Fruit fly (Drosophila melanogaster): ENCODE measurements around the gene CG7065.

DNA sequence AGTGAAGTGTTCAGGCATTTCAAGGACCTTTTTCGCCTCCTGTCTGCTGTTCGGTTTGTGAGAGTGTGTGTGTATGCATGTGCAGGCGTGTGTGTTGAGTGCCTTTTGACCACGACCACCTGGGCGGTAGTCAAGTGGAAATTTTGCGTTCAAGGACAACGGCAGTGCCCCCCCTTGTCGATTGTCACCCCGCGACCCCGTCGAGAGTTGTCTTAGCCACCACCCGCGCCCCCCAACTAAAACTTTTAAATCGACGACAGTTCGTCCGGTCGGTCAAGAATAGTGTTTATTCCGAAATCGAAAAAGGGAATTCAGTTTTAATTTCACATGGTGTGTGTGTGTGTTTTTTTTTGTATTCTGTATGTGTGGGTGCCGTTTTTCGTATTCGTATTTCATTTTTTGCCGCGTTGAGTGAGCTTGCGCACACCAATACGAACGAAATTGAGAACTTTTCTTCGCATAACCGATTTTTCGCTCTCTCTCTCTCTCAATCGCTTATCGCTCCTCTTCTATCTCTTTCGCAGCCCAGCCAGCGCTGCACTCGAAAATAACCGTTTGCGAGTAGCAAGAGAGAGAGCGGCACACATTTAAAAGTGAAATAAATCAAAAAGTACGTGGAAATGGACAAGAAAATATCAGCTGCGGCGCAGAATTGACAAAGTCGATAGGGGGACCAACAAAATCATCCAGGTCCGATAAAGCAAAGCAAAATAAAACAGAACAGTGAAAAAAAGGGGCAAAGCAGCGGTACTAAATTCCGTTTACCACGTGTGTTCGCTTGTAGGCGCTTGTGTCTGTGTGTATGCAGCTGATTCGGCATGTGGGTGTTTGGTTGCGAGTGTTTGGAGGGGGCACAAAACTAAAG is 21.6 kb downstream of the CG7065 start:
- TF ChIP-seq CG8478 (optimal IDR thresholded peaks at IDR 0.05) (no peak), CTCF (optimal IDR thresholded peaks at IDR 0.05) (no peak)
